Worm (Caenorhabditis elegans): Measurements from ENCODE around the gene F54H12.8.

DNA sequence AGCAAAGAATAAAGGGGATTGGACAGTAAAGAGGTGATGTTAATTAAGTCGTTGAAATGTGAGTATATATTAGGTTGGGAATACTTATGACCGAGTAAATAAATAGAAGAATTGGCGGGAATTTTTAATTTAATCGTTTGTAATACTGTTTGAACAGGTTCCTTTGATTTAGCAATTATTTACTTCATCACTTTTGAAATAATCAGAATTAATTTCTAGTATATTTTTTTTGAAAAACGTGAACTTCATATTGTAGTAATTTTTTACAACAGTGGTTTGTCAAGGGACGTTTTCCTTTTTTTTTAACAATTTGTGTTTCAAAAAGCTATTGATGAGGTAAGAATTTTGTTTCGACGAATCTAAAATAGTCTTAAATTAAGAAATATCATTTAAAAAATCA lies 46.8 kb downstream of the F54H12.8 start, which contains the start of gene C29E4.17:
- no peak for TF ChIP-seq lin-35 (GFP tag; optimal IDR thresholded peaks at IDR 0.05)
- TF ChIP-seq snpc-1.1 (tag; optimal IDR thresholded peaks at IDR 0.05; ENCODE audit: insufficient read depth): no peak
- TF ChIP-seq ztf-28 (GFP tag; IDR thresholded peaks at IDR 0.05): no peak
- TF ChIP-seq athp-1 (tag; optimal IDR thresholded peaks at IDR 0.05): no peak
- TF ChIP-seq dpl-1 (GFP tag; optimal IDR thresholded peaks at IDR 0.05): no peak
- no peak for TF ChIP-seq ets-4 (GFP tag; optimal IDR thresholded peaks at IDR 0.05)
- TF ChIP-seq ceh-58 (GFP tag; IDR thresholded peaks at IDR 0.05): no peak
- no peak for TF ChIP-seq madf-3 (GFP tag; IDR thresholded peaks at IDR 0.05)
- TF ChIP-seq aptf-3 (GFP tag; IDR thresholded peaks at IDR 0.05): no peak
- TF ChIP-seq nfya-2 (GFP tag; IDR thresholded peaks at IDR 0.05): no peak
- TF ChIP-seq efl-1 (GFP tag; optimal IDR thresholded peaks at IDR 0.05): no peak
- TF ChIP-seq attf-3 (GFP tag; conservative IDR thresholded peaks at IDR 0.05): no peak
- TF ChIP-seq Y79H2A.3 (GFP tag; conservative IDR thresholded peaks at IDR 0.05): no peak

Measured in whole organism, young adult.